Fruit fly (Drosophila melanogaster): ENCODE results near the gene eIF4EHP.

Gene eIF4EHP

dm6 chr3R:24025715-24026467, 82.9 kb downstream of the eIF4EHP start (continued):
- peak; percentile 27 for TF ChIP-seq CG30403 (GFP tag; optimal IDR thresholded peaks at IDR 0.05)
- TF ChIP-seq Ets65A (GFP tag), result no peak
- TF ChIP-seq Abd-B (GFP tag; optimal IDR thresholded peaks at IDR 0.05), result no peak
- no peak for TF ChIP-seq cato (GFP tag; optimal IDR thresholded peaks at IDR 0.05; ENCODE audit: borderline replicate concordance)
- TF ChIP-seq ato (GFP tag; IDR thresholded peaks at IDR 0.05; ENCODE audit: partially characterized antibody), result no peak
- TF ChIP-seq CG2116 (GFP tag; optimal IDR thresholded peaks at IDR 0.05), result no peak
- TF ChIP-seq bowl (GFP tag; IDR thresholded peaks at IDR 0.05), result no peak
- TF ChIP-seq dati (GFP tag; IDR thresholded peaks at IDR 0.05), result no peak
- peak; percentile 6 for TF ChIP-seq tio (GFP tag; optimal IDR thresholded peaks at IDR 0.05)
- no peak for TF ChIP-seq tin (GFP tag; optimal IDR thresholded peaks at IDR 0.05)
- TF ChIP-seq CG8089 (GFP tag; optimal IDR thresholded peaks at IDR 0.05), result no peak
- TF ChIP-seq CG9437 (GFP tag; optimal IDR thresholded peaks at IDR 0.05), result peak; percentile 17
- no peak for TF ChIP-seq CG11723 (GFP tag; optimal IDR thresholded peaks at IDR 0.05)
- TF ChIP-seq CG17328 (GFP tag; IDR thresholded peaks at IDR 0.05), result no peak
- no peak for TF ChIP-seq pzg (GFP tag; optimal IDR thresholded peaks at IDR 0.05)
- no peak for TF ChIP-seq CG33213 (GFP tag; optimal IDR thresholded peaks at IDR 0.05)
- no peak for TF ChIP-seq disco-r (GFP tag; optimal IDR thresholded peaks at IDR 0.05)
- no peak for TF ChIP-seq CG4404 (GFP tag; IDR thresholded peaks at IDR 0.05)
- no peak for TF ChIP-seq unc-4 (GFP tag; IDR thresholded peaks at IDR 0.05; ENCODE audit: partially characterized antibody)
- TF ChIP-seq Drgx (GFP tag; IDR thresholded peaks at IDR 0.05), result 0 out of 2 replicates have a peak, but pooled peaks have one; percentile 31
- no peak for TF ChIP-seq CG3847 (GFP tag; IDR thresholded peaks at IDR 0.05)
- no peak for TF ChIP-seq Jarid2 (GFP tag; optimal IDR thresholded peaks at IDR 0.05)
- no peak for TF ChIP-seq ase (GFP tag; IDR thresholded peaks at IDR 0.05)
- TF ChIP-seq MTF-1 (GFP tag; optimal IDR thresholded peaks at IDR 0.05; ENCODE audit: borderline replicate concordance), result no peak
- TF ChIP-seq CG7786 (GFP tag; optimal IDR thresholded peaks at IDR 0.05), result peak; percentile 23
- no peak for TF ChIP-seq Gug (GFP tag; IDR thresholded peaks at IDR 0.05)
- TF ChIP-seq CG13123 (GFP tag; optimal IDR thresholded peaks at IDR 0.05), result no peak
- TF ChIP-seq Hmr (GFP tag; optimal IDR thresholded peaks at IDR 0.05), result no peak
- no peak for TF ChIP-seq Usf (GFP tag; optimal IDR thresholded peaks at IDR 0.05)
- peak; percentile 36 for TF ChIP-seq CG12769 (tag; optimal IDR thresholded peaks at IDR 0.05)
- TF ChIP-seq fd64A (GFP tag; optimal IDR thresholded peaks at IDR 0.05), result no peak
- no peak for TF ChIP-seq Aef1 (GFP tag; IDR thresholded peaks at IDR 0.05)
- no peak for TF ChIP-seq stwl (tag; optimal IDR thresholded peaks at IDR 0.05)
- TF ChIP-seq gfzf (GFP tag; optimal IDR thresholded peaks at IDR 0.05), result no peak
- TF ChIP-seq CG17568 (GFP tag; optimal IDR thresholded peaks at IDR 0.05), result no peak
- TF ChIP-seq CG8290 (GFP tag; optimal IDR thresholded peaks at IDR 0.05), result no peak
- peak in 1 of 2 experiments; percentile 29 for TF ChIP-seq CG8290 (tag; optimal IDR thresholded peaks at IDR 0.05)
- no peak for TF ChIP-seq maf-S (GFP tag; optimal IDR thresholded peaks at IDR 0.05)
- no peak for TF ChIP-seq CG30431 (GFP tag; optimal IDR thresholded peaks at IDR 0.05)
- TF ChIP-seq unpg (GFP tag; optimal IDR thresholded peaks at IDR 0.05), result peak; percentile 5
- TF ChIP-seq grn (GFP tag; optimal IDR thresholded peaks at IDR 0.05), result no peak
- no peak for TF ChIP-seq CG6765 (GFP tag; optimal IDR thresholded peaks at IDR 0.05)
- TF ChIP-seq jigr1 (GFP tag; IDR thresholded peaks at IDR 0.05), result no peak
- TF ChIP-seq Stat92E (GFP tag; optimal IDR thresholded peaks at IDR 0.05), result no peak
- TF ChIP-seq CG5953 (GFP tag; IDR thresholded peaks at IDR 0.05), result no peak
- peak; percentile 54 for TF ChIP-seq tgo (GFP tag; IDR thresholded peaks at IDR 0.05)
- TF ChIP-seq sc (optimal IDR thresholded peaks at IDR 0.05), result no peak
- TF ChIP-seq sc (GFP tag; optimal IDR thresholded peaks at IDR 0.05), result no peak
- TF ChIP-seq org-1 (GFP tag; optimal IDR thresholded peaks at IDR 0.05), result no peak
- peak; percentile 13 for TF ChIP-seq CG18619 (GFP tag; optimal IDR thresholded peaks at IDR 0.05)
- no peak for TF ChIP-seq CG11456 (GFP tag; IDR thresholded peaks at IDR 0.05)
